Fruit fly (Drosophila melanogaster) whole organism, embryonic: Measurements from ENCODE around the gene CG31821.

Source experiments
- Abd-B ChIP-seq: fragments of 200-800 bp; sonication (Bioruptor generic); optimal IDR thresholded peaks from 2 replicates; lab custom pipeline; 2018; ENCODE audit warnings: missing biosample characterization, mild to moderate bottlenecking, missing genetic modification characterization, moderate library complexity
- Aef1 ChIP-seq: fragments of 200-800 bp; sonication (Bioruptor generic); IDR thresholded peaks from 3 replicates; pipeline ENCODE4 v1.3.6; 2022; ENCODE audit warnings: missing biosample characterization, missing genetic modification characterization
- Antp ChIP-seq: fragments of 200-800 bp; sonication (Bioruptor generic); optimal IDR thresholded peaks from 3 replicates; lab custom pipeline; 2016; ENCODE audit warnings: missing biosample characterization, missing genetic modification characterization
- Atf6 ChIP-seq: fragments of 200-800 bp; sonication (Bioruptor generic); IDR thresholded peaks from 2 replicates; pipeline ENCODE4 v1.3.6; 2022; ENCODE audit warnings: missing biosample characterization, missing genetic modification characterization
- Bteb2 ChIP-seq: fragments of 200-800 bp; sonication (Bioruptor generic); optimal IDR thresholded peaks from 2 replicates; lab custom pipeline; 2016; ENCODE audit warnings: missing biosample characterization, missing genetic modification characterization
- C15 ChIP-seq: fragments of 200-800 bp; sonication (Bioruptor generic); IDR thresholded peaks from 3 replicates; pipeline ENCODE4 v1.3.6; 2022; ENCODE audit warnings: missing biosample characterization, missing genetic modification characterization
- CG10366 ChIP-seq: fragments of 200-800 bp; sonication (Bioruptor generic); IDR thresholded peaks from 2 replicates; pipeline ENCODE4 v1.3.6; 2022; ENCODE audit warnings: missing biosample characterization, missing genetic modification characterization
- CG17829 ChIP-seq: fragments of 200-800 bp; optimal IDR thresholded peaks from 2 replicates; lab custom pipeline; 2019; ENCODE audit warnings: missing biosample characterization, mild to moderate bottlenecking, missing genetic modification characterization, moderate library complexity
- CG31365 ChIP-seq: fragments of 200-800 bp; sonication (Bioruptor generic); optimal IDR thresholded peaks from 2 replicates; lab custom pipeline; 2018; ENCODE audit warnings: missing biosample characterization, mild to moderate bottlenecking, missing genetic modification characterization
- CG3726 ChIP-seq: fragments of 200-800 bp; sonication (Bioruptor generic); IDR thresholded peaks from 3 replicates; pipeline ENCODE4, ENCODE4 v1.3.6; 2022; ENCODE audit warnings: missing biosample characterization, missing genetic modification characterization
- CG3995 ChIP-seq: fragments of 200-800 bp; sonication (Bioruptor generic); optimal IDR thresholded peaks from 3 replicates; lab custom pipeline; 2016; ENCODE audit warnings: missing biosample characterization, missing genetic modification characterization
- CG4360 ChIP-seq: fragments of 200-800 bp; sonication (Bioruptor generic); IDR thresholded peaks from 2 replicates; pipeline ENCODE4 v1.3.6; 2022; ENCODE audit warnings: missing biosample characterization, missing genetic modification characterization
- CG4730 ChIP-seq: fragments of 200-800 bp; sonication (Bioruptor generic); IDR thresholded peaks from 2 replicates; pipeline ENCODE4 v1.3.6; 2022; ENCODE audit warnings: missing biosample characterization, missing genetic modification characterization
- CG7372 ChIP-seq: fragments of 200-800 bp; sonication (Bioruptor generic); IDR thresholded peaks from 2 replicates; pipeline ENCODE4 v1.3.6; 2022; ENCODE audit warnings: missing biosample characterization, missing genetic modification characterization
- CG8281 ChIP-seq: fragments of 200-800 bp; sonication (Bioruptor generic); optimal IDR thresholded peaks from 2 replicates; lab custom pipeline; 2018; ENCODE audit warnings: missing biosample characterization, mild to moderate bottlenecking, missing genetic modification characterization, moderate library complexity
- CG8359 ChIP-seq: fragments of 200-800 bp; sonication (Bioruptor generic); optimal IDR thresholded peaks from 2 replicates; lab custom pipeline; 2017; ENCODE audit warnings: missing biosample characterization, mild to moderate bottlenecking, missing genetic modification characterization, borderline replicate concordance
- CG9215 ChIP-seq: fragments of 200-800 bp; sonication (Bioruptor generic); IDR thresholded peaks from 2 replicates; pipeline ENCODE4 v1.3.6; 2022; ENCODE audit warnings: missing biosample characterization, missing genetic modification characterization
- Dad ChIP-seq: fragments of 200-800 bp; sonication (Bioruptor generic); optimal IDR thresholded peaks from 3 replicates; lab custom pipeline; 2016; ENCODE audit warnings: missing biosample characterization, missing genetic modification characterization
- Dip3 ChIP-seq: fragments of 200-800 bp; sonication (Bioruptor generic); optimal IDR thresholded peaks from 3 replicates; lab custom pipeline; 2016; ENCODE audit warnings: missing biosample characterization, missing genetic modification characterization
- Lpt ChIP-seq: fragments of >200 bp; optimal IDR thresholded peaks from 2 replicates; lab custom pipeline; 2018; ENCODE audit warnings: missing biosample characterization, missing genetic modification characterization
- Mrtf ChIP-seq: fragments of 200-800 bp; sonication (Bioruptor generic); IDR thresholded peaks from 3 replicates; pipeline ENCODE4 v1.3.6; 2022; ENCODE audit warnings: missing biosample characterization, missing genetic modification characterization
- Nf-YB ChIP-seq: fragments of 200-800 bp; sonication (Bioruptor generic); optimal IDR thresholded peaks from 3 replicates; lab custom pipeline; 2019; ENCODE audit warnings: missing biosample characterization, mild to moderate bottlenecking, missing genetic modification characterization, moderate library complexity
- Optix ChIP-seq: fragments of 200-800 bp; sonication (Bioruptor generic); IDR thresholded peaks from 3 replicates; pipeline ENCODE4 v1.3.6; 2022; ENCODE audit warnings: missing biosample characterization, missing genetic modification characterization
- Ptx1 ChIP-seq: fragments of 200-800 bp; sonication (Bioruptor generic); IDR thresholded peaks from 2 replicates; pipeline ENCODE4 v1.3.6; 2022; ENCODE audit warnings: missing biosample characterization, missing genetic modification characterization
- Xrp1 ChIP-seq: fragments of 200-800 bp; sonication (Bioruptor generic); IDR thresholded peaks from 2 replicates; pipeline ENCODE4 v1.3.6; 2022; ENCODE audit warnings: missing biosample characterization, missing genetic modification characterization
- amos ChIP-seq: fragments of 200-800 bp; sonication (Bioruptor generic); IDR thresholded peaks from 2 replicates; pipeline ENCODE4 v1.3.6; 2022; ENCODE audit warnings: missing biosample characterization, missing genetic modification characterization; ENCODE audit not compliant: partially characterized antibody
- az2 ChIP-seq: fragments of 200-800 bp; sonication (Bioruptor generic); optimal IDR thresholded peaks from 3 replicates; lab custom pipeline; 2016; ENCODE audit warnings: missing biosample characterization, missing genetic modification characterization
- chn ChIP-seq: fragments of 200-800 bp; sonication (Bioruptor generic); optimal IDR thresholded peaks from 2 replicates; lab custom pipeline; 2016; ENCODE audit warnings: missing biosample characterization, missing genetic modification characterization
- croc ChIP-seq: fragments of 200-800 bp; sonication (Bioruptor generic); conservative IDR thresholded peaks from 3 replicates; pipeline ENCODE4 v1.3.6; 2022; ENCODE audit warnings: missing biosample characterization, missing genetic modification characterization
- cwo ChIP-seq: fragments of 200-800 bp; sonication (Bioruptor generic); optimal IDR thresholded peaks from 3 replicates; lab custom pipeline; 2017; ENCODE audit warnings: missing biosample characterization, missing genetic modification characterization, mild to moderate bottlenecking, moderate library complexity, missing genetic modification reagents
- dmrt11E ChIP-seq: fragments of 200-800 bp; sonication (Bioruptor generic); optimal IDR thresholded peaks from 3 replicates; lab custom pipeline; 2018; ENCODE audit warnings: missing biosample characterization, mild to moderate bottlenecking, missing genetic modification characterization, moderate library complexity
- dysf ChIP-seq: fragments of 200-800 bp; sonication (Bioruptor generic); IDR thresholded peaks from 3 replicates; pipeline ENCODE4 v1.3.6; 2022; ENCODE audit warnings: missing biosample characterization, missing genetic modification characterization
- fd102C ChIP-seq: fragments of 200-800 bp; sonication (Bioruptor generic); optimal IDR thresholded peaks from 2 replicates; lab custom pipeline; 2018; ENCODE audit warnings: missing biosample characterization, mild to moderate bottlenecking, missing genetic modification characterization, moderate library complexity
- fd3F ChIP-seq: fragments of 200-800 bp; sonication (Bioruptor generic); optimal IDR thresholded peaks from 2 replicates; lab custom pipeline; 2018; ENCODE audit warnings: missing biosample characterization, mild to moderate bottlenecking, missing genetic modification characterization, moderate library complexity
- fru ChIP-seq: fragments of >200 bp; optimal IDR thresholded peaks from 2 replicates; lab custom pipeline; 2017
- gcm2 ChIP-seq: fragments of 200-800 bp; sonication (Bioruptor generic); optimal IDR thresholded peaks from 2 replicates; lab custom pipeline; 2016; ENCODE audit warnings: missing biosample characterization, missing genetic modification characterization
- klu ChIP-seq: fragments of 200-800 bp; sonication (Bioruptor generic); IDR thresholded peaks from 2 replicates; pipeline ENCODE4 v1.3.6; 2022; ENCODE audit warnings: missing biosample characterization, missing genetic modification characterization
- lilli ChIP-seq: fragments of 200-800 bp; sonication (Bioruptor generic); optimal IDR thresholded peaks from 3 replicates; lab custom pipeline; 2016; ENCODE audit warnings: missing biosample characterization, missing genetic modification characterization
- lola ChIP-seq, 3 experiments: fragments of >200 bp in 2 of 3; fragments of 200-800 bp in 1 of 3; sonication (Bioruptor generic) in 1 of 3; optimal IDR thresholded peaks; 2 replicates each; lab custom pipeline; 2017 to 2019; ENCODE audit warnings: missing biosample characterization in 3 of 3, missing genetic modification characterization in 3 of 3, mild to moderate bottlenecking in 1 of 3, moderate library complexity in 1 of 3
- org-1 ChIP-seq: fragments of 200-800 bp; sonication (Bioruptor generic); optimal IDR thresholded peaks from 2 replicates; lab custom pipeline; 2017; ENCODE audit warnings: missing biosample characterization, missing genetic modification characterization
- pfk ChIP-seq: fragments of 200-800 bp; sonication (Bioruptor generic); optimal IDR thresholded peaks from 2 replicates; lab custom pipeline; 2018; ENCODE audit warnings: missing biosample characterization, mild to moderate bottlenecking, missing genetic modification characterization, moderate library complexity
- pzg ChIP-seq: fragments of 200-800 bp; sonication (Bioruptor generic); optimal IDR thresholded peaks from 3 replicates; lab custom pipeline; 2018; ENCODE audit warnings: missing biosample characterization, mild to moderate bottlenecking, missing genetic modification characterization, moderate library complexity
- scrt ChIP-seq: fragments of 200-800 bp; sonication (Bioruptor generic); optimal IDR thresholded peaks from 2 replicates; lab custom pipeline; 2018; ENCODE audit warnings: missing biosample characterization, mild to moderate bottlenecking, missing genetic modification characterization, moderate library complexity
- sd ChIP-seq: fragments of 200-800 bp; sonication (Bioruptor generic); optimal IDR thresholded peaks from 3 replicates; lab custom pipeline; 2018; ENCODE audit warnings: missing biosample characterization, mild to moderate bottlenecking, missing genetic modification characterization, moderate library complexity
- sens-2 ChIP-seq: fragments of 200-800 bp; sonication (Bioruptor generic); IDR thresholded peaks from 2 replicates; pipeline ENCODE4 v1.3.6; 2022; ENCODE audit warnings: missing biosample characterization, missing genetic modification characterization
- sob ChIP-seq: fragments of 200-800 bp; sonication (Bioruptor generic); IDR thresholded peaks from 2 replicates; pipeline ENCODE4 v1.3.6; 2022; ENCODE audit warnings: missing biosample characterization, missing genetic modification characterization
- tgo ChIP-seq: fragments of 200-800 bp; sonication (Bioruptor generic); IDR thresholded peaks from 3 replicates; pipeline ENCODE4 v1.3.6; 2022; ENCODE audit warnings: missing biosample characterization, missing genetic modification characterization
- tx ChIP-seq: fragments of 200-800 bp; sonication (Bioruptor generic); optimal IDR thresholded peaks from 2 replicates; lab custom pipeline; 2016; ENCODE audit warnings: missing biosample characterization, missing genetic modification characterization
- vfl ChIP-seq: fragments of 200-800 bp; sonication (Bioruptor generic); optimal IDR thresholded peaks from 2 replicates; lab custom pipeline; 2016; ENCODE audit warnings: missing biosample characterization, missing genetic modification characterization
- zf30C ChIP-seq: fragments of 200-800 bp; sonication (Bioruptor generic); optimal IDR thresholded peaks from 3 replicates; lab custom pipeline; 2018; ENCODE audit warnings: missing biosample characterization, mild to moderate bottlenecking, missing genetic modification characterization

Gene CG31821

dm6 chr2L:15912008-15912900 lies 10.0 kb upstream of the CG31821 start:
- peak; percentile 96 for TF ChIP-seq CG10366 (GFP tag; lab: Robert Waterston, UW)
- peak; percentile 88 for TF ChIP-seq org-1
- peak; percentile 92 for TF ChIP-seq Xrp1
- peak; percentile 54 for TF ChIP-seq Bteb2
- no peak; the same call in 1 of the 2 replicates for TF ChIP-seq amos (GFP tag; lab: Robert Waterston, UW)
- peak; percentile 84 for TF ChIP-seq croc (GFP tag; lab: Robert Waterston, UW)
- peak; percentile 65; the same call in 1 of the 2 replicates for TF ChIP-seq sens-2 (GFP tag; lab: Robert Waterston, UW)
- no peak for TF ChIP-seq pfk
- peak; percentile 90 for TF ChIP-seq CG9215 (GFP tag; lab: Robert Waterston, UW)
- peak; percentile 23 for TF ChIP-seq Dip3
- TF ChIP-seq fd102C (GFP tag; lab: Kevin White, UChicago) = no peak
- peak; percentile 76 for TF ChIP-seq sd
- TF ChIP-seq CG4360 (GFP tag; lab: Robert Waterston, UW) = no peak
- no peak for TF ChIP-seq vfl (GFP tag; lab: Kevin White, UChicago)
- TF ChIP-seq Optix (GFP tag; lab: Robert Waterston, UW) = no peak
- peak; percentile 86; the same call in 2 of the 3 replicates for TF ChIP-seq Mrtf (GFP tag; lab: Robert Waterston, UW)
- TF ChIP-seq gcm2 (GFP tag; lab: Kevin White, UChicago) = no peak
- TF ChIP-seq Dad = peak; percentile 16
- TF ChIP-seq Atf6 (GFP tag; lab: Robert Waterston, UW) = peak; percentile 92
- TF ChIP-seq klu = peak; percentile 87
- TF ChIP-seq Abd-B (GFP tag; lab: Kevin White, UChicago) = peak; percentile 96
- peak; percentile 78 for TF ChIP-seq CG8359 (GFP tag; lab: Kevin White, UChicago)
- TF ChIP-seq CG8281 (tag; lab: Kevin White, UChicago) = peak; percentile 78
- peak; percentile 82 for TF ChIP-seq scrt
- TF ChIP-seq C15 (GFP tag; lab: Robert Waterston, UW) = peak; percentile 61; the same call in 1 of the 3 replicates
- TF ChIP-seq pzg (GFP tag; lab: Kevin White, UChicago) = no peak
- TF ChIP-seq CG4730 (GFP tag; lab: Robert Waterston, UW) = peak; percentile 89
- TF ChIP-seq CG31365 (tag; lab: Kevin White, UChicago) = no peak
- TF ChIP-seq fru = no peak
- peak; percentile 36 for TF ChIP-seq chn (GFP tag; lab: Kevin White, UChicago)
- TF ChIP-seq tgo = peak; percentile 94
- TF ChIP-seq cwo (GFP tag; lab: Kevin White, UChicago) = peak; percentile 57
- peak; percentile 96 for TF ChIP-seq fd3F (GFP tag; lab: Kevin White, UChicago)
- peak; percentile 59 for TF ChIP-seq CG3995 (GFP tag; lab: Kevin White, UChicago)
- peak; percentile 96 for TF ChIP-seq dysf (GFP tag; lab: Robert Waterston, UW)
- peak in 1 of 3 experiments; percentile 94 for TF ChIP-seq lola (GFP tag; optimal IDR thresholded peaks at IDR 0.05; lab: Kevin White, UChicago)
- TF ChIP-seq Aef1 (GFP tag; lab: Robert Waterston, UW) = peak; percentile 88
- peak; percentile 91 for TF ChIP-seq CG7372 (GFP tag; lab: Robert Waterston, UW)
- TF ChIP-seq zf30C (GFP tag; lab: Kevin White, UChicago) = no peak
- TF ChIP-seq lilli = peak; percentile 78
- peak; percentile 95 for TF ChIP-seq dmrt11E (tag; lab: Kevin White, UChicago)
- peak; percentile 91 for TF ChIP-seq az2 (GFP tag; lab: Kevin White, UChicago)
- TF ChIP-seq Nf-YB = peak; percentile 76
- TF ChIP-seq Antp (GFP tag; lab: Kevin White, UChicago) = peak; percentile 10
- peak; percentile 90 for TF ChIP-seq CG17829 (tag; lab: Kevin White, UChicago)
- peak; percentile 29 for TF ChIP-seq tx (GFP tag; lab: Kevin White, UChicago)
- TF ChIP-seq sob (GFP tag; lab: Robert Waterston, UW) = peak; percentile 85
- TF ChIP-seq Ptx1 (GFP tag; lab: Robert Waterston, UW) = peak; percentile 96
- TF ChIP-seq Lpt = no peak
- peak; percentile 90 for TF ChIP-seq CG3726
